Worm (Caenorhabditis elegans) whole organism, mixed stage, embryonic: ENCODE results near the gene gst-34.
"Not testable (repeated sequence)": the region's sequence is repeated elsewhere in the genome, so short reads cannot be mapped to it uniquely, and the experiment has no call there.

Experiments used
- M03D4.4 ChIP-seq: sonication (generic microtip); optimal IDR thresholded peaks from 2 replicates; lab custom pipeline; 2017; ENCODE audit warnings: mild to moderate bottlenecking, missing genetic modification characterization, missing compliant biosample characterization
- bed-3 ChIP-seq: fragments of 200-800 bp; sonication (Bioruptor generic); optimal IDR thresholded peaks from 3 replicates; lab custom pipeline; 2018; ENCODE audit warnings: mild to moderate bottlenecking, missing genetic modification characterization, moderate library complexity, missing compliant biosample characterization
- blmp-1 ChIP-seq: fragments of 150-350 bp; optimal IDR thresholded peaks from 2 replicates; lab custom pipeline; 2014; ENCODE audit warnings: missing biosample characterization, missing genetic modification characterization
- ceh-39 ChIP-seq: fragments of 150-350 bp; optimal IDR thresholded peaks from 2 replicates; lab custom pipeline; 2014; ENCODE audit warnings: missing biosample characterization, missing genetic modification characterization
- ceh-43 ChIP-seq: fragments of 200-800 bp; sonication (Bioruptor generic); optimal IDR thresholded peaks from 2 replicates; lab custom pipeline; 2018; ENCODE audit warnings: mild to moderate bottlenecking, missing genetic modification characterization, moderate library complexity, missing compliant biosample characterization
- ceh-83 ChIP-seq: fragments of 200-800 bp; sonication (Bioruptor generic); optimal IDR thresholded peaks from 2 replicates; lab custom pipeline; 2018; ENCODE audit warnings: mild to moderate bottlenecking, missing genetic modification characterization, missing compliant biosample characterization
- ces-1 ChIP-seq: fragments of 150-350 bp; optimal IDR thresholded peaks from 2 replicates; lab custom pipeline; 2014; ENCODE audit warnings: missing biosample characterization, missing genetic modification reagents, missing genetic modification characterization
- cnd-1 ChIP-seq: fragments of 200-800 bp; sonication (Bioruptor generic); optimal IDR thresholded peaks from 2 replicates; lab custom pipeline; 2018; ENCODE audit warnings: mild to moderate bottlenecking, missing genetic modification characterization, missing compliant biosample characterization
- drap-1 ChIP-seq: fragments of 200-800 bp; sonication (Bioruptor generic); optimal IDR thresholded peaks from 3 replicates; lab custom pipeline; 2018; ENCODE audit warnings: mild to moderate bottlenecking, missing genetic modification characterization, missing compliant biosample characterization
- elt-1 ChIP-seq: sonication (generic microtip); optimal IDR thresholded peaks from 2 replicates; lab custom pipeline; 2017; ENCODE audit warnings: missing genetic modification characterization, mild to moderate bottlenecking, missing compliant biosample characterization, antibody characterized with exemption, moderate library complexity, borderline replicate concordance; ENCODE audit not compliant: insufficient read depth
- elt-3 ChIP-seq: fragments of 150-350 bp; optimal IDR thresholded peaks from 2 replicates; lab custom pipeline; 2014; ENCODE audit warnings: missing biosample characterization, missing genetic modification characterization
- flh-1 ChIP-seq: fragments of 200-800 bp; sonication (Bioruptor generic); optimal IDR thresholded peaks from 2 replicates; lab custom pipeline; 2018; ENCODE audit warnings: mild to moderate bottlenecking, missing genetic modification characterization, moderate library complexity, missing compliant biosample characterization
- ham-2 ChIP-seq: fragments of 200-800 bp; sonication (Bioruptor generic); optimal IDR thresholded peaks from 2 replicates; lab custom pipeline; 2018; ENCODE audit warnings: mild to moderate bottlenecking, missing genetic modification characterization, missing compliant biosample characterization
- hlh-1 ChIP-seq: fragments of 150-350 bp; optimal IDR thresholded peaks from 2 replicates; lab custom pipeline; 2014; ENCODE audit warnings: missing biosample characterization, missing genetic modification reagents, missing genetic modification characterization
- lin-13 ChIP-seq: fragments of 150-350 bp; optimal IDR thresholded peaks from 2 replicates; lab custom pipeline; 2014; ENCODE audit warnings: missing biosample characterization, missing genetic modification characterization
- lin-32 ChIP-seq: fragments of 200-800 bp; sonication (Bioruptor generic); optimal IDR thresholded peaks from 2 replicates; lab custom pipeline; 2018; ENCODE audit warnings: mild to moderate bottlenecking, missing genetic modification characterization, missing compliant biosample characterization
- lsy-2 ChIP-seq: fragments of 150-350 bp; optimal IDR thresholded peaks from 2 replicates; lab custom pipeline; 2014; ENCODE audit warnings: missing biosample characterization, missing genetic modification characterization
- mab-5 ChIP-seq: fragments of 150-350 bp; optimal IDR thresholded peaks from 2 replicates; lab custom pipeline; 2014; ENCODE audit warnings: missing biosample characterization, missing genetic modification characterization
- mep-1 ChIP-seq: fragments of 150-350 bp; optimal IDR thresholded peaks from 2 replicates; lab custom pipeline; 2017; ENCODE audit warnings: missing biosample characterization, missing genetic modification reagents, missing genetic modification characterization, inconsistent platforms
- mls-2 ChIP-seq: sonication (generic microtip); optimal IDR thresholded peaks from 2 replicates; lab custom pipeline; 2016; ENCODE audit warnings: mild to moderate bottlenecking, missing genetic modification characterization, moderate library complexity, missing compliant biosample characterization
- nhr-12 ChIP-seq: fragments of 150-350 bp; optimal IDR thresholded peaks from 2 replicates; lab custom pipeline; 2014; ENCODE audit warnings: missing biosample characterization, missing genetic modification characterization
- nhr-2 ChIP-seq: fragments of 150-350 bp; optimal IDR thresholded peaks from 2 replicates; lab custom pipeline; 2014; ENCODE audit warnings: missing biosample characterization, missing genetic modification characterization
- nhr-237 ChIP-seq: fragments of 150-350 bp; optimal IDR thresholded peaks from 2 replicates; lab custom pipeline; 2014; ENCODE audit warnings: missing biosample characterization, missing genetic modification characterization
- nhr-28 ChIP-seq: fragments of 150-350 bp; optimal IDR thresholded peaks from 2 replicates; lab custom pipeline; 2014; ENCODE audit warnings: missing biosample characterization, missing genetic modification characterization
- nhr-76 ChIP-seq: sonication (generic microtip); optimal IDR thresholded peaks from 2 replicates; lab custom pipeline; 2017; ENCODE audit warnings: missing biosample characterization, missing genetic modification characterization
- pha-4 ChIP-seq: fragments of 150-350 bp; optimal IDR thresholded peaks from 2 replicates; lab custom pipeline; 2018; ENCODE audit warnings: missing biosample characterization, missing genetic modification reagents, missing genetic modification characterization
- sem-2 ChIP-seq: fragments of 200-800 bp; sonication (Bioruptor generic); optimal IDR thresholded peaks from 2 replicates; lab custom pipeline; 2018; ENCODE audit warnings: mild to moderate bottlenecking, missing genetic modification characterization, missing compliant biosample characterization
- snpc-4 ChIP-seq: fragments of 150-350 bp; optimal IDR thresholded peaks from 2 replicates; lab custom pipeline; 2014; ENCODE audit warnings: missing biosample characterization, missing genetic modification characterization
- sptf-1 ChIP-seq: sonication (generic microtip); optimal IDR thresholded peaks from 2 replicates; lab custom pipeline; 2017; ENCODE audit warnings: mild to moderate bottlenecking, missing genetic modification characterization, moderate library complexity, missing compliant biosample characterization
- tbx-8 ChIP-seq: fragments of 200-800 bp; sonication (Bioruptor generic); optimal IDR thresholded peaks from 2 replicates; lab custom pipeline; 2018; ENCODE audit warnings: mild to moderate bottlenecking, missing genetic modification characterization, moderate library complexity, missing compliant biosample characterization
- unc-120 ChIP-seq: sonication (generic microtip); optimal IDR thresholded peaks from 2 replicates; lab custom pipeline; 2017; ENCODE audit warnings: missing genetic modification characterization, missing compliant biosample characterization; ENCODE audit not compliant: poor library complexity, severe bottlenecking
- unc-39 ChIP-seq: fragments of 150-350 bp; optimal IDR thresholded peaks from 2 replicates; lab custom pipeline; 2014; ENCODE audit warnings: missing biosample characterization, missing genetic modification characterization
- unc-62 ChIP-seq: fragments of 150-350 bp; optimal IDR thresholded peaks from 2 replicates; lab custom pipeline; 2014; ENCODE audit warnings: missing biosample characterization, missing genetic modification reagents, missing genetic modification characterization
- zip-8 ChIP-seq: fragments of 150-350 bp; optimal IDR thresholded peaks from 2 replicates; lab custom pipeline; 2014; ENCODE audit warnings: missing biosample characterization, missing genetic modification characterization
- ztf-11 ChIP-seq: fragments of 150-350 bp; optimal IDR thresholded peaks from 2 replicates; lab custom pipeline; 2014; ENCODE audit warnings: missing biosample characterization, missing genetic modification characterization

Gene gst-34

ce11 chrII:15173174-15173573 is 9.9 kb downstream of the gst-34 start:
- TF ChIP-seq flh-1 (no peak), ceh-39 (no peak), lin-13 (tag; lab: Kevin White, UChicago) (no peak), unc-120 (tag; lab: Kevin White, UChicago) (peak; percentile 13), elt-3 (tag; lab: Kevin White, UChicago) (no peak), drap-1 (GFP tag; lab: Kevin White, UChicago) (no peak), nhr-237 (tag; lab: Kevin White, UChicago) (no peak), sptf-1 (tag; lab: Kevin White, UChicago) (no peak), ztf-11 (tag; lab: Kevin White, UChicago) (no peak), mls-2 (tag; lab: Kevin White, UChicago) (no peak), pha-4 (tag; lab: Kevin White, UChicago) (peak; percentile 23), hlh-1 (tag; lab: Kevin White, UChicago) (no peak), mep-1 (tag; lab: Kevin White, UChicago) (no peak), ceh-43 (GFP tag; lab: Kevin White, UChicago) (no peak), unc-39 (tag; lab: Kevin White, UChicago) (no peak), elt-1 (tag; lab: Kevin White, UChicago) (no peak)

- TF ChIP-seq lin-13, pha-4, nhr-2 (tag; lab: Kevin White, UChicago): not testable (repeated sequence)
These were observed 11.2 kb downstream of the gst-34 start, which contains the start of gene gst-39 for ce11 chrII:15171816-15172215. Gene gst-39 (minus strand): TSS chrII:15171916.

ce11 chrII:15169811-15170282 is 13.2 kb downstream of the gst-34 start, which contains the start of gene gst-29:
Gene gst-29 (minus strand): TSS chrII:15169861.
- TF ChIP-seq bed-3 (no peak), zip-8 (tag; lab: Kevin White, UChicago) (no peak), ces-1 (GFP tag; lab: Kevin White, UChicago) (no peak), drap-1 (GFP tag; lab: Kevin White, UChicago) (no peak), ztf-11 (tag; lab: Kevin White, UChicago) (no peak), mab-5 (tag; lab: Kevin White, UChicago) (no peak), sptf-1 (tag; lab: Kevin White, UChicago) (no peak), elt-3 (tag; lab: Kevin White, UChicago) (no peak), hlh-1 (tag; lab: Kevin White, UChicago) (no peak), nhr-2 (tag; lab: Kevin White, UChicago) (no peak), mls-2 (tag; lab: Kevin White, UChicago) (no peak)

- no peak for TF ChIP-seq snpc-4 (tag; lab: Kevin White, UChicago)
- TF ChIP-seq ham-2 (GFP tag; lab: Kevin White, UChicago) = no peak
These were observed 15.7 kb downstream of the gst-34 start, which contains the start of gene gst-28 for ce11 chrII:15167340-15167739. Gene gst-28 (minus strand): TSS chrII:15167577.

ce11 chrII:15165681-15166235 is 17.3 kb downstream of the gst-34 start, which contains the start of gene gst-27:
Gene gst-27 (minus strand): TSS chrII:15165731.
- TF ChIP-seq zip-8 (tag; lab: Kevin White, UChicago) = no peak
- TF ChIP-seq M03D4.4 (tag; lab: Kevin White, UChicago) = peak; percentile 92
- peak; percentile 90 for TF ChIP-seq lin-32 (GFP tag; lab: Kevin White, UChicago)
- no peak for TF ChIP-seq unc-39 (tag; lab: Kevin White, UChicago)
- TF ChIP-seq elt-1 (tag; lab: Kevin White, UChicago) = peak; percentile 36
- no peak for TF ChIP-seq ces-1 (GFP tag; lab: Kevin White, UChicago)
- TF ChIP-seq nhr-12 (tag; lab: Kevin White, UChicago) = peak; percentile 22
- TF ChIP-seq cnd-1 (tag; lab: Kevin White, UChicago) = peak; percentile 92
- peak; percentile 92 for TF ChIP-seq mls-2 (tag; lab: Kevin White, UChicago)
- TF ChIP-seq ztf-11 (tag; lab: Kevin White, UChicago) = no peak
- TF ChIP-seq snpc-4 (tag; lab: Kevin White, UChicago) = no peak
- TF ChIP-seq bed-3 = peak; percentile 72
- peak; percentile 69 for TF ChIP-seq lin-13 (tag; lab: Kevin White, UChicago)
- TF ChIP-seq ceh-39 = no peak
- TF ChIP-seq pha-4 (tag; lab: Kevin White, UChicago) = peak; percentile 49
- TF ChIP-seq unc-62 (GFP tag; lab: Kevin White, UChicago) = peak; percentile 42
- peak; percentile 67 for TF ChIP-seq ham-2 (GFP tag; lab: Kevin White, UChicago)
- peak; percentile 65 for TF ChIP-seq unc-120 (tag; lab: Kevin White, UChicago)
- TF ChIP-seq nhr-2 (tag; lab: Kevin White, UChicago) = no peak
- TF ChIP-seq lsy-2 = peak; percentile 22
- TF ChIP-seq ceh-43 (GFP tag; lab: Kevin White, UChicago) = peak; percentile 79
- no peak for TF ChIP-seq mab-5 (tag; lab: Kevin White, UChicago)
- TF ChIP-seq sptf-1 (tag; lab: Kevin White, UChicago) = peak; percentile 93
- TF ChIP-seq tbx-8 (GFP tag; lab: Kevin White, UChicago) = peak; percentile 85
- peak; percentile 44 for TF ChIP-seq hlh-1 (tag; lab: Kevin White, UChicago)
- peak; percentile 87 for TF ChIP-seq ceh-83 (GFP tag; lab: Kevin White, UChicago)
- TF ChIP-seq nhr-237 (tag; lab: Kevin White, UChicago) = no peak
- TF ChIP-seq drap-1 (GFP tag; lab: Kevin White, UChicago) = peak; percentile 90
- TF ChIP-seq blmp-1 (tag; lab: Kevin White, UChicago) = no peak
- no peak for TF ChIP-seq nhr-76 (tag; lab: Kevin White, UChicago)
- peak; percentile 33 for TF ChIP-seq nhr-28 (tag; lab: Kevin White, UChicago)
- TF ChIP-seq flh-1 = peak; percentile 76
- peak; percentile 79 for TF ChIP-seq sem-2
- TF ChIP-seq mep-1 (tag; lab: Kevin White, UChicago) = peak; percentile 51
- no peak for TF ChIP-seq elt-3 (tag; lab: Kevin White, UChicago)
- TF ChIP-seq, all 35 proteins: peak for 23
